Worm (Caenorhabditis elegans): ENCODE data around the gene F56D6.11.

F56D6.11 gene

DNA sequence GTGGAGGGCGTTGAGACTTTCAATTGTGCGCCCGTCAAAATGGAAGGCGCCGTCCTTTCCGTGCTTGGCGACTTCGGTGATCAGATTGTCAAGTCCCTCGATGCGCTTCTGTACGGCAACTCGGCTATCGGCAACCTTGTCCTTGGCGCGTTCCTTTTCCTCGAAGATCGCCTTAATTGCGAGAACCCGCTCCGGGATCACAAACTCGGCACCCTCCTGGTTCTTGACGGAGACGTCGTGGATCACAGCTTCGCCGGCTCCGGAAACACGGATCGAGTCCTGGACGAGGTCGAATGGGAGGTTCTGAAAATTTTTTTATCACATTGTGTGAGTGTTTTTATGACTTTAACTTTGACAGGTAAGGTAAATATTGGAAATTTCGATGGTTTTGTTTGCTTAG is 33.1 kb downstream of the F56D6.11 start:
- TF ChIP-seq ama-1 (optimal IDR thresholded peaks at IDR 0.05) (no peak), F13C5.2 (tag; optimal IDR thresholded peaks at IDR 0.05) (no peak), aly-1 (tag; optimal IDR thresholded peaks at IDR 0.05) (no peak), tbx-11 (GFP tag; IDR thresholded peaks at IDR 0.05) (no peak), ceh-13 (GFP tag; optimal IDR thresholded peaks at IDR 0.05) (no peak), ets-7 (tag; optimal IDR thresholded peaks at IDR 0.05) (no peak), tbx-37 (GFP tag; conservative IDR thresholded peaks at IDR 0.05) (no peak), hmbx-1 (tag; optimal IDR thresholded peaks at IDR 0.05) (no peak), tra-4 (tag; optimal IDR thresholded peaks at IDR 0.05) (no peak), hnd-1 (tag; optimal IDR thresholded peaks at IDR 0.05) (no peak), flt-1 (GFP tag; IDR thresholded peaks at IDR 0.05) (no peak), scrt-1 (GFP tag; IDR thresholded peaks at IDR 0.05) (no peak)

DNA sequence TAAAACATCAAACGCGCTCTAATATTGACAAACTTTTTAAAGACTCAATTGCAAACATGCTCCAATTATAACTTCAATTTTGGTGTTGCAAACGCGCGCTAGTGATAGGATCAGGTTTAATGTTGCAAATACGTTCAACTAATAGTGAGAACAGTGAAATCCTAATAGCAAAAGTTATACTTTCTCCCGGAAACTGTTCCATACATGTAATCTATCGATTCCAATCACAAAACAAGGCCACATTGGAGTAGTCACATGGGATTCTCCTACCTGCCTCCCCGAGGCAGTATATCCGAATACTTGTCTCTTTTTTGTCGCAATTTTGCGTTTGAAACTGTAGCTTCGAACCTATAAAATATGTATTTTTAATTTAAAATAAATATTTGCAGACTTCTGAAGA is 36.4 kb downstream of the F56D6.11 start:
- TF ChIP-seq aly-1 (tag; optimal IDR thresholded peaks at IDR 0.05), result no peak
- no peak for TF ChIP-seq tbx-11 (GFP tag; IDR thresholded peaks at IDR 0.05)
- TF ChIP-seq tbx-37 (GFP tag; conservative IDR thresholded peaks at IDR 0.05), result no peak
- TF ChIP-seq ets-7 (tag; optimal IDR thresholded peaks at IDR 0.05), result no peak
- no peak for TF ChIP-seq ceh-36 (tag; optimal IDR thresholded peaks at IDR 0.05)
- no peak for TF ChIP-seq sea-1 (GFP tag; conservative IDR thresholded peaks at IDR 0.05)
- no peak for TF ChIP-seq F13C5.2 (tag; optimal IDR thresholded peaks at IDR 0.05)
- TF ChIP-seq B0310.2 (tag; optimal IDR thresholded peaks at IDR 0.05), result no peak
- no peak for TF ChIP-seq scrt-1 (GFP tag; IDR thresholded peaks at IDR 0.05)
- no peak for TF ChIP-seq tra-4 (tag; optimal IDR thresholded peaks at IDR 0.05)
- no peak for TF ChIP-seq hnd-1 (tag; optimal IDR thresholded peaks at IDR 0.05)
- no peak for TF ChIP-seq hmbx-1 (tag; optimal IDR thresholded peaks at IDR 0.05)

DNA sequence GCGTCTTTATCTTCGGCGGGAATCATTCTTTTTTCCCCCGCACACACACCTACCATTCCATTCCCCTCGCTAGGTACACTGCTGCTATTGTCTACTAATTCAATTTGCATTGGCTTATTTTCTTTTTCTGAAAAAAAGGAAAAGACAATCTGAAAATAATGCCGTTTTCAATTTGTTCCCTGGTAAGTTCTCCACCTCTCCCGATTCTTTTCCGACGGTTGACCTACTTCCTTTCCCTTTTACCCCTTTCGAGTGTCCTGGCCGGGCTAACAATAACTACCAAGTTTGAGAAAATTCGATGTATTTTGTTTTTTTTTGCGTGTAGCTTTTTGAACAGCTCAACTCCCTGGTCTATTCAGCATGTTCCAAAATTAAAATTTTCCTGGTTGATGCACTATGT is 39.0 kb downstream of the F56D6.11 start, which contains the start of gene F37C4.4:
TSS of gene F37C4.4 (plus strand) at position 58 of the 400 bp plus-strand sequence.
- TF ChIP-seq sea-1 (GFP tag; conservative IDR thresholded peaks at IDR 0.05) (no peak), ceh-36 (tag; optimal IDR thresholded peaks at IDR 0.05) (no peak), hmbx-1 (tag; optimal IDR thresholded peaks at IDR 0.05) (no peak), pes-1 (GFP tag; IDR thresholded peaks at IDR 0.05) (no peak)

DNA sequence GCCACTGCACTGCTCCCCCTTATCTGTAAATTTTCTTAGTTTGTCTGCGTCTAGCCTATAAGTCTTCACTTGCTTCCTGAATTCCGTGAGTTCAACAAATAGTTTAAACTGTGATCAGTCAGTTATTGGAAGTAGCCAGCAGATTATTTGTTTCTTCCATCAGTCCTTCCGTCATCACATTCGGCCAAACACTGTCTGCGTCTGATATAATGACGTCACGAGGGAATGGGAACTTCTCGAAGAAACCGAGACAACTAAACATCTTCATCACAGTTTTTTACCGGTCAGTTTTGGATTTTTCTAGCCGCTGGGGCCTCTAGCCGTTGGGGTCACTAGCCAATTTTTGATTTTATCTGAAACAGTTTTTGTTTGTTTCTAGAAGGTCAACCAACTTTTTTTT is 40.3 kb downstream of the F56D6.11 start:
- TF ChIP-seq hnd-1 (tag; optimal IDR thresholded peaks at IDR 0.05), result no peak
- TF ChIP-seq pes-1 (GFP tag; IDR thresholded peaks at IDR 0.05), result no peak
- TF ChIP-seq hmbx-1 (tag; optimal IDR thresholded peaks at IDR 0.05), result no peak
- no peak for TF ChIP-seq tra-4 (tag; optimal IDR thresholded peaks at IDR 0.05)
- no peak for TF ChIP-seq ama-1 (optimal IDR thresholded peaks at IDR 0.05)
- no peak for TF ChIP-seq F13C5.2 (tag; optimal IDR thresholded peaks at IDR 0.05)
- TF ChIP-seq aly-1 (tag; optimal IDR thresholded peaks at IDR 0.05), result no peak
- TF ChIP-seq scrt-1 (GFP tag; IDR thresholded peaks at IDR 0.05), result no peak
- TF ChIP-seq ets-7 (tag; optimal IDR thresholded peaks at IDR 0.05), result no peak
- TF ChIP-seq B0310.2 (tag; optimal IDR thresholded peaks at IDR 0.05), result no peak
- no peak for TF ChIP-seq ceh-36 (tag; optimal IDR thresholded peaks at IDR 0.05)

DNA sequence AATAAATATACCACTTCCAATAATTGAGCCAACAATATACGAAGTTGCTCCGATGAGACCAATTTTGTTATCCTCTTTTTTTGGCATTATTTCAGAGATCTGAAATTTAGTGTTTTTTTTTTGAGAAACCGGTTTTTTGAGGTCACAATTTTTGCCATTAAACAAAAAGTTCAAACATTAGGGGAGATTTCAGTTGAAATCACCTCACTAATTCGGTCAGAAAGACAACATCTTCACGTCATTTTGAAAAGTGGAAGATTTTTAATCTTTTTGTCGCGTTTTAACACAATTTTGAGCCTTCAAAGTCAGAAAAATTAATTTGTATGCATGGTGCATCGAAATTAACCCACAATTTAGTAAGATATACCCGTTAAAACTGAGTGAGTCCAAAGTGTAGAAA is 41.3 kb downstream of the F56D6.11 start, which contains the start of gene aat-8:
TSS of gene aat-8 (minus strand) at position 101 of the 400 bp plus-strand sequence.
- TF ChIP-seq tbx-37 (GFP tag; conservative IDR thresholded peaks at IDR 0.05) (no peak), flt-1 (GFP tag; IDR thresholded peaks at IDR 0.05) (no peak), hmg-4 (GFP tag; optimal IDR thresholded peaks at IDR 0.05) (no peak), hnd-1 (tag; optimal IDR thresholded peaks at IDR 0.05) (no peak), aly-1 (tag; optimal IDR thresholded peaks at IDR 0.05) (no peak), ama-1 (optimal IDR thresholded peaks at IDR 0.05) (no peak), B0310.2 (tag; optimal IDR thresholded peaks at IDR 0.05) (no peak), ets-7 (tag; optimal IDR thresholded peaks at IDR 0.05) (no peak), ceh-36 (tag; optimal IDR thresholded peaks at IDR 0.05) (no peak), tbx-11 (GFP tag; IDR thresholded peaks at IDR 0.05) (no peak), pes-1 (GFP tag; IDR thresholded peaks at IDR 0.05) (no peak), tra-4 (tag; optimal IDR thresholded peaks at IDR 0.05) (no peak), hmbx-1 (tag; optimal IDR thresholded peaks at IDR 0.05) (no peak), F13C5.2 (tag; optimal IDR thresholded peaks at IDR 0.05) (no peak), ceh-13 (GFP tag; optimal IDR thresholded peaks at IDR 0.05) (no peak), sea-1 (GFP tag; conservative IDR thresholded peaks at IDR 0.05) (no peak)

DNA sequence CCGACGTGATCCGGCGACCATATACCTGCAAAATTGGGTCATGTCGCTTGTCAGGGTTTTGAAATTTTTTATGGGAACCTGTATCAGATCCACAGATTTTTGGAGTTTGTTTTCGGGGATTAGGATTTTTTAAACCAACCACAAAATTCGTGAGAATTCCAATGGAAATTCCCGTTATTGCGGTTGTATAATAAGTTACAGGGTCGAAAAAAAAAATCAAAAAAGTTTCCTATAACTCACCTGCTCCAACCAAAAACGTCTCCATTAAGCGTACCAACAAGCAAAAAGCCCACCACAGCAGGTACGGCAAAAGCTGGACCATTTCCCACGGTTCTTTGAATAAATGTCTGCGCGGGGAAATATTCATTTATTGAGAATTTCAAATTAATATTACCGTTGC is 43.3 kb downstream of the F56D6.11 start:
- TF ChIP-seq tbx-37 (GFP tag; conservative IDR thresholded peaks at IDR 0.05) (no peak), ceh-13 (GFP tag; optimal IDR thresholded peaks at IDR 0.05) (no peak), tra-4 (tag; optimal IDR thresholded peaks at IDR 0.05) (no peak), scrt-1 (GFP tag; IDR thresholded peaks at IDR 0.05) (no peak), ama-1 (optimal IDR thresholded peaks at IDR 0.05) (no peak)

DNA sequence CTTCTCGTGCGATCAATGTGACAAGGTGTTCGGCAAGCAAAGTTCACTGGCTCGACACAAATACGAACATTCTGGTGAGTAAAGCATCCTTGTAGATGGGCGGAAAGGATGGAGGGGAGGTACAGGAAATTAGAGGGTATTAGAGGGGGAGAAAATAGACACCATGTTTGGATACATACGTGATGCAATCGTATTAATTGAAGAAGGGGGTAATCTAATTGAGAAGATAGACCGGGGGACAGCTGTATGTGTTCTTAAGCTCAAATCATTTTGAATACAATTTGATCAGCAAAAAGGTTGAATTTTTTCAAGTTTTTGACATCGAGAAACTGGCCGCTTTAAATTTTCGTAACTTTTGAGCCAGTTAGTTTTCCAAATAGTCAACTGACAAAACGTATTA is 45.9 kb downstream of the F56D6.11 start:
- TF ChIP-seq F13C5.2 (tag; optimal IDR thresholded peaks at IDR 0.05), result no peak
- TF ChIP-seq ceh-13 (GFP tag; optimal IDR thresholded peaks at IDR 0.05), result no peak
- no peak for TF ChIP-seq pes-1 (GFP tag; IDR thresholded peaks at IDR 0.05)
- TF ChIP-seq hmbx-1 (tag; optimal IDR thresholded peaks at IDR 0.05), result no peak
- no peak for TF ChIP-seq ama-1 (optimal IDR thresholded peaks at IDR 0.05)
- TF ChIP-seq tbx-37 (GFP tag; conservative IDR thresholded peaks at IDR 0.05), result no peak
- no peak for TF ChIP-seq flt-1 (GFP tag; IDR thresholded peaks at IDR 0.05)
- no peak for TF ChIP-seq tbx-11 (GFP tag; IDR thresholded peaks at IDR 0.05)
- TF ChIP-seq scrt-1 (GFP tag; IDR thresholded peaks at IDR 0.05), result no peak

DNA sequence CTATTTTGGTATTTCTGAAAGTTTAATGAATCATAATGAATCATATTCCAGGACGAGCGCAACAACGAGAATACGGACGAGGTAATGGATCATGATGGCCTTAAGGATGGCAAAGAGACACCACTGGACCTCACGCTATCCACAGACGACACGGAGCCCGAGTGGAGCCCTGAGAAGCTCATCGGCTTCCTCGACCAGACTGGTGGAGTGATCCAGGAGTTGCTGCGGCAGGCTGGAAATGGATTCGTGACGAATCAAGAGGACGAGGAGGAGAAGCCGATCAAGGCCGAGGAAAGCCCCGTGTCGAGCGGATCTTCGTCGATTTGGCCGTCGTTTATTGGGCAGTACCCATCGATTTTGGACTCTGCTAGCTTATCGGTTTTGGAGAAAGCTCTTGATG is 46.7 kb downstream of the F56D6.11 start:
- no peak for TF ChIP-seq ceh-36 (tag; optimal IDR thresholded peaks at IDR 0.05)
- TF ChIP-seq sea-1 (GFP tag; conservative IDR thresholded peaks at IDR 0.05), result no peak
- TF ChIP-seq ama-1 (optimal IDR thresholded peaks at IDR 0.05), result no peak
- no peak for TF ChIP-seq tbx-37 (GFP tag; conservative IDR thresholded peaks at IDR 0.05)

All from whole organism, early embryonic.